Worm (Caenorhabditis elegans): Measurements from ENCODE around the gene pfkb-1.2.

pfkb-1.2 gene

ce11 chrIV:5967035-5967499, 25.3 kb downstream of the pfkb-1.2 start (continued):
- peak; percentile 44 for TF ChIP-seq skn-1 (tag; optimal IDR thresholded peaks at IDR 0.05)
- TF ChIP-seq snpc-4 (tag; optimal IDR thresholded peaks at IDR 0.05): no peak
- TF ChIP-seq R02D3.7 (tag; optimal IDR thresholded peaks at IDR 0.05): no peak
- no peak for TF ChIP-seq unc-62 (GFP tag; optimal IDR thresholded peaks at IDR 0.05)
- peak; percentile 70 for TF ChIP-seq C34F6.9 (tag; optimal IDR thresholded peaks at IDR 0.05)
- peak; percentile 7 to 64 for TF ChIP-seq lsy-2 (tag; optimal IDR thresholded peaks at IDR 0.05)
- no peak for TF ChIP-seq elt-1 (tag; optimal IDR thresholded peaks at IDR 0.05)
- TF ChIP-seq dmd-4 (tag; optimal IDR thresholded peaks at IDR 0.05): no peak
- TF ChIP-seq nhr-12 (tag; optimal IDR thresholded peaks at IDR 0.05): no peak
- TF ChIP-seq nhr-25 (tag; optimal IDR thresholded peaks at IDR 0.05): peak; percentile 73
- no peak for TF ChIP-seq ZK546.5 (tag; optimal IDR thresholded peaks at IDR 0.05)
- peak; percentile 34 for TF ChIP-seq ztf-4 (tag; optimal IDR thresholded peaks at IDR 0.05)
- peak; percentile 35 for TF ChIP-seq unc-55 (GFP tag; optimal IDR thresholded peaks at IDR 0.05)
- peak; percentile 89 for TF ChIP-seq nhr-129 (tag; optimal IDR thresholded peaks at IDR 0.05)
- TF ChIP-seq ceh-16 (tag; optimal IDR thresholded peaks at IDR 0.05): no peak
- peak; percentile 67 for TF ChIP-seq sma-9 (GFP tag; optimal IDR thresholded peaks at IDR 0.05)
- no peak for TF ChIP-seq sma-9 (tag; optimal IDR thresholded peaks at IDR 0.05)
- peak; percentile 81 for TF ChIP-seq gmeb-1 (tag; optimal IDR thresholded peaks at IDR 0.05)
- peak; percentile 94 for TF ChIP-seq crh-2 (tag; optimal IDR thresholded peaks at IDR 0.05)
- no peak for TF ChIP-seq unc-39 (tag; optimal IDR thresholded peaks at IDR 0.05)
- peak; percentile 17 for TF ChIP-seq blmp-1 (tag; optimal IDR thresholded peaks at IDR 0.05; ENCODE audit: insufficient read depth)
- TF ChIP-seq lin-13 (GFP tag; optimal IDR thresholded peaks at IDR 0.05): peak; percentile 62
- no peak for TF ChIP-seq elt-3 (tag; optimal IDR thresholded peaks at IDR 0.05)
- peak; percentile 92 for TF ChIP-seq sma-3 (GFP tag; optimal IDR thresholded peaks at IDR 0.05)
- TF ChIP-seq nhr-237 (tag; optimal IDR thresholded peaks at IDR 0.05): no peak
- TF ChIP-seq nhr-10 (tag; optimal IDR thresholded peaks at IDR 0.05): no peak
- TF ChIP-seq egl-27 (tag; optimal IDR thresholded peaks at IDR 0.05): peak; percentile 52

DNA sequence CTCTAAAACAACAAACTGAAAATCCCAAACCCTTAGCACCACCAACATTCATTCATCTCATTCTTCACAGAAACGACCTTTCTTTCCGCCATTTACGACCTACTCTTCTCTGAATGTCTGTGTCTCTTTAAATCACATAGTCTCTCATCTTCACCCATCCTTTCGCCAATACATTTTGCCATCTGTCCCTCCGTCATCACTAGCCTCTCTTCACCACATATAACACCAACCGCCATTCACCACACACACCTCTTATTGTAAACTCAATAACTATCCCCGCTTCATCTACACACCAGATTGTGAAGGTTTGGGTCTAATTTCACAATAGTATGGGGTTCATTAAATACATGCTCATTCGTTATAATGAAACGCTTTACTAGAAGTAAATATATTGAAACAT, 28.8 kb downstream of the pfkb-1.2 start:
- TF ChIP-seq lsy-2 (tag; optimal IDR thresholded peaks at IDR 0.05): no peak
- no peak for TF ChIP-seq zag-1 (tag; optimal IDR thresholded peaks at IDR 0.05)
- no peak for TF ChIP-seq ztf-1 (GFP tag; conservative IDR thresholded peaks at IDR 0.05)
- TF ChIP-seq sem-4 (tag; optimal IDR thresholded peaks at IDR 0.05): no peak
- no peak for TF ChIP-seq ZK546.5 (tag; optimal IDR thresholded peaks at IDR 0.05)
- TF ChIP-seq nhr-237 (tag; optimal IDR thresholded peaks at IDR 0.05): no peak
- no peak for TF ChIP-seq blmp-1 (tag; optimal IDR thresholded peaks at IDR 0.05; ENCODE audit: insufficient read depth)
- no peak for TF ChIP-seq unc-55 (GFP tag; optimal IDR thresholded peaks at IDR 0.05)
- no peak for TF ChIP-seq ztf-11 (tag; optimal IDR thresholded peaks at IDR 0.05)
- TF ChIP-seq mbf-1 (tag; optimal IDR thresholded peaks at IDR 0.05): no peak
- TF ChIP-seq egl-27 (tag; optimal IDR thresholded peaks at IDR 0.05): no peak
- TF ChIP-seq snpc-4 (tag; optimal IDR thresholded peaks at IDR 0.05): no peak
- TF ChIP-seq lin-11 (tag; optimal IDR thresholded peaks at IDR 0.05): no peak
- TF ChIP-seq nhr-10 (tag; optimal IDR thresholded peaks at IDR 0.05): no peak
- no peak for TF ChIP-seq lin-39 (tag; optimal IDR thresholded peaks at IDR 0.05)

DNA sequence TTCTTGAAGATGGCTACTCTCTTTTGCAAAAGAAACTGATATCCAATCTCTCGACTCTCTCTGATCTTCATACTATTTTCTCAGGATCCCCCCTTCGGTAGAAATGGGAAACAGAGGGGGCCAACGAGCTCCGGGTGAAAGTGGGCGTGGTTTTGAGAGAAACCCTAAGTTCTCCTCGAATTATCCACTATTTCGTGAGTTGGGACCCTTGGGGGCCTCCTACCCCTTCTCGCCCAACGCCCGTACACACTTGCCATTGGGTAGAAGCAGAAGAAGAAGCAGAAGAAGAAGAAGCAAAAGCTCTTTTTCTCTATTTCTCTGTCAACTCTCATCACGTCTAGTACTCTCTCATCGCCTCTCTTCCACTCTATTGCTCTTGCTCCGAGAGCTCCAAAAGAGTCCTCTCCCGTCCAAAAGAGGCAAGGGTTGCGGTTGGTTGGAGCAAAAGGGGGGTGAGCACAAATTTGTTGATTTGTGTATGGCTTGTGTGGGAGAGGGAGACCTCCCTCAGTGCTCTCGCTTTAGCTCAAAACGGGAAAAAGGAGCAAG, 32.3 kb downstream of the pfkb-1.2 start:
- TF ChIP-seq ama-1 (optimal IDR thresholded peaks at IDR 0.05): no peak
- no peak for TF ChIP-seq mbf-1 (tag; optimal IDR thresholded peaks at IDR 0.05)
- TF ChIP-seq lin-13 (GFP tag; optimal IDR thresholded peaks at IDR 0.05): no peak
- no peak for TF ChIP-seq alr-1 (tag; optimal IDR thresholded peaks at IDR 0.05)
- TF ChIP-seq ztf-4 (tag; optimal IDR thresholded peaks at IDR 0.05): no peak
- no peak for TF ChIP-seq nhr-23 (tag; optimal IDR thresholded peaks at IDR 0.05)
- no peak for TF ChIP-seq egl-27 (tag; optimal IDR thresholded peaks at IDR 0.05)
- no peak for TF ChIP-seq nhr-77 (tag; optimal IDR thresholded peaks at IDR 0.05)
- TF ChIP-seq F13H6.1 (tag; optimal IDR thresholded peaks at IDR 0.05): peak; percentile 70
- peak; percentile 15 for TF ChIP-seq sem-4 (tag; optimal IDR thresholded peaks at IDR 0.05)
- TF ChIP-seq fos-1 (tag; optimal IDR thresholded peaks at IDR 0.05): no peak
- no peak for TF ChIP-seq unc-39 (tag; optimal IDR thresholded peaks at IDR 0.05)
- no peak for TF ChIP-seq nhr-25 (tag; optimal IDR thresholded peaks at IDR 0.05)
- peak in 1 of 2 experiments; percentile 37 for TF ChIP-seq mdl-1 (tag; optimal IDR thresholded peaks at IDR 0.05)
- TF ChIP-seq lin-11 (tag; optimal IDR thresholded peaks at IDR 0.05): peak; percentile 46
- TF ChIP-seq lin-39 (tag; optimal IDR thresholded peaks at IDR 0.05): peak; percentile 20
- no peak for TF ChIP-seq ceh-16 (tag; optimal IDR thresholded peaks at IDR 0.05)
- no peak for TF ChIP-seq nhr-12 (tag; optimal IDR thresholded peaks at IDR 0.05)
- TF ChIP-seq ztf-11 (tag; optimal IDR thresholded peaks at IDR 0.05): no peak
- peak; percentile 9 for TF ChIP-seq snpc-4 (tag; optimal IDR thresholded peaks at IDR 0.05)
- TF ChIP-seq gmeb-1 (tag; optimal IDR thresholded peaks at IDR 0.05): no peak
- no peak for TF ChIP-seq Y55F3AM.14 (GFP tag; optimal IDR thresholded peaks at IDR 0.05)
- TF ChIP-seq skn-1 (tag; optimal IDR thresholded peaks at IDR 0.05): no peak
- peak; percentile 72 for TF ChIP-seq unc-55 (GFP tag; optimal IDR thresholded peaks at IDR 0.05)
- no peak for TF ChIP-seq nhr-11 (tag; optimal IDR thresholded peaks at IDR 0.05)
- TF ChIP-seq ceh-82 (tag; optimal IDR thresholded peaks at IDR 0.05): no peak
- no peak for TF ChIP-seq dmd-4 (tag; optimal IDR thresholded peaks at IDR 0.05)
- TF ChIP-seq mab-5 (tag; optimal IDR thresholded peaks at IDR 0.05): peak; percentile 19
- TF ChIP-seq nhr-237 (tag; optimal IDR thresholded peaks at IDR 0.05): no peak
- TF ChIP-seq nhr-129 (tag; optimal IDR thresholded peaks at IDR 0.05): peak; percentile 76
- no peak for TF ChIP-seq blmp-1 (tag; optimal IDR thresholded peaks at IDR 0.05; ENCODE audit: insufficient read depth)
- TF ChIP-seq nhr-21 (tag; optimal IDR thresholded peaks at IDR 0.05): no peak
- TF ChIP-seq zag-1 (tag; optimal IDR thresholded peaks at IDR 0.05): peak; percentile 42
- TF ChIP-seq lsy-2 (tag; optimal IDR thresholded peaks at IDR 0.05): peak; percentile 41 to 43
- TF ChIP-seq nhr-10 (tag; optimal IDR thresholded peaks at IDR 0.05): no peak

All from whole organism, L2 larva.